Worm (Caenorhabditis elegans): ENCODE data around the gene fbxa-22.

- TF ChIP-seq pes-1 (GFP tag; IDR thresholded peaks at IDR 0.05) (no peak), scrt-1 (GFP tag; IDR thresholded peaks at IDR 0.05) (no peak), tra-4 (tag; optimal IDR thresholded peaks at IDR 0.05) (no peak), flt-1 (GFP tag; IDR thresholded peaks at IDR 0.05) (no peak), aly-1 (tag; optimal IDR thresholded peaks at IDR 0.05) (no peak), F13C5.2 (tag; optimal IDR thresholded peaks at IDR 0.05) (no peak), hmg-4 (GFP tag; optimal IDR thresholded peaks at IDR 0.05) (no peak)
These were observed 4.8 kb downstream of the fbxa-22 start, which contains the start of gene fbxa-59 for ce11 chrIII:943426-943927.

All from whole organism, early embryonic.